Worm (Caenorhabditis elegans) whole organism, young adult: Measurements from ENCODE around the gene rnp-2.

Source experiments
- B0035.1 ChIP-seq: sonication (generic microtip); optimal IDR thresholded peaks from 2 replicates; lab custom pipeline; 2016; ENCODE audit warnings: missing genetic modification characterization, mild to moderate bottlenecking, missing compliant biosample characterization, missing genotype, missing genetic modification reagents
- F37B4.10 ChIP-seq: fragments of 200-800 bp; sonication (Bioruptor generic); IDR thresholded peaks from 2 replicates; pipeline ENCODE4 v1.3.6; 2022; ENCODE audit warnings: missing genetic modification characterization, missing compliant biosample characterization
- F39B2.1 ChIP-seq: fragments of 200-800 bp; sonication (Bioruptor generic); IDR thresholded peaks from 2 replicates; pipeline ENCODE4 v1.3.6; 2022; ENCODE audit warnings: missing genetic modification reagents, missing genetic modification characterization, missing compliant biosample characterization
- F52B5.7 ChIP-seq: sonication (generic microtip); optimal IDR thresholded peaks from 2 replicates; lab custom pipeline; 2016; ENCODE audit warnings: mild to moderate bottlenecking, missing genetic modification characterization, missing compliant biosample characterization
- F57A8.1 ChIP-seq: fragments of 200-800 bp; sonication (Bioruptor generic); optimal IDR thresholded peaks from 2 replicates; lab custom pipeline; 2018; ENCODE audit warnings: mild to moderate bottlenecking, missing genetic modification characterization, moderate library complexity, missing compliant biosample characterization
- K11D2.4 ChIP-seq: fragments of 200-800 bp; sonication (Bioruptor generic); IDR thresholded peaks from 2 replicates; pipeline ENCODE4 v1.3.6; 2022; ENCODE audit warnings: missing genetic modification reagents, missing genetic modification characterization, missing compliant biosample characterization
- K12H6.12 ChIP-seq: fragments of 200-800 bp; sonication (Bioruptor generic); optimal IDR thresholded peaks from 2 replicates; lab custom pipeline; 2018; ENCODE audit warnings: mild to moderate bottlenecking, missing genetic modification characterization, missing compliant biosample characterization
- ZK185.1 ChIP-seq: sonication (generic microtip); optimal IDR thresholded peaks from 2 replicates; lab custom pipeline; 2016; ENCODE audit warnings: mild to moderate bottlenecking, missing genetic modification characterization, missing compliant biosample characterization; ENCODE audit not compliant: poor library complexity, severe bottlenecking
- aptf-2 ChIP-seq: fragments of 200-800 bp; sonication (Bioruptor generic); conservative IDR thresholded peaks from 2 replicates; pipeline ENCODE4 v1.3.6; 2022; ENCODE audit warnings: missing genetic modification reagents, missing genetic modification characterization, missing compliant biosample characterization
- atf-7 ChIP-seq: sonication (generic microtip); optimal IDR thresholded peaks from 2 replicates; lab custom pipeline; 2017; ENCODE audit warnings: mild to moderate bottlenecking, missing genetic modification characterization, missing compliant biosample characterization
- athp-1 ChIP-seq: sonication (generic microtip); optimal IDR thresholded peaks from 2 replicates; lab custom pipeline; 2017; ENCODE audit warnings: mild to moderate bottlenecking, missing genetic modification characterization, missing compliant biosample characterization
- attf-5 ChIP-seq: fragments of 200-800 bp; sonication (Bioruptor generic); optimal IDR thresholded peaks from 2 replicates; lab custom pipeline; 2018; ENCODE audit warnings: mild to moderate bottlenecking, missing genetic modification characterization, missing compliant biosample characterization
- ccch-3 ChIP-seq: fragments of 200-800 bp; sonication (Bioruptor generic); optimal IDR thresholded peaks from 2 replicates; lab custom pipeline; 2018; ENCODE audit warnings: mild to moderate bottlenecking, missing genetic modification characterization, missing compliant biosample characterization
- ceh-27 ChIP-seq: fragments of 200-800 bp; sonication (Bioruptor generic); optimal IDR thresholded peaks from 2 replicates; lab custom pipeline; 2018; ENCODE audit warnings: mild to moderate bottlenecking, missing genetic modification characterization, moderate library complexity, missing compliant biosample characterization
- ceh-40 ChIP-seq: fragments of 200-800 bp; sonication (Bioruptor generic); IDR thresholded peaks from 2 replicates; pipeline ENCODE4 v1.3.6; 2022; ENCODE audit warnings: missing genetic modification characterization, missing compliant biosample characterization
- ceh-91 ChIP-seq: fragments of 200-800 bp; sonication (Bioruptor generic); IDR thresholded peaks from 2 replicates; pipeline ENCODE4 v1.3.6; 2022; ENCODE audit warnings: missing genetic modification reagents, missing genetic modification characterization, missing compliant biosample characterization
- chd-7 ChIP-seq: sonication (generic microtip); optimal IDR thresholded peaks from 2 replicates; lab custom pipeline; 2016; ENCODE audit warnings: mild to moderate bottlenecking, missing genetic modification characterization, moderate library complexity, missing compliant biosample characterization
- dox-1 ChIP-seq: fragments of 200-800 bp; sonication (Bioruptor generic); IDR thresholded peaks from 2 replicates; pipeline ENCODE4 v1.3.6; 2022; ENCODE audit warnings: missing genetic modification reagents, missing genetic modification characterization, missing compliant biosample characterization
- dpff-1 ChIP-seq: sonication (generic microtip); optimal IDR thresholded peaks from 2 replicates; lab custom pipeline; 2017; ENCODE audit warnings: mild to moderate bottlenecking, missing genetic modification characterization, missing compliant biosample characterization
- egl-44 ChIP-seq: fragments of 200-800 bp; sonication (Bioruptor generic); IDR thresholded peaks from 2 replicates; pipeline ENCODE4 v1.3.6; 2022; ENCODE audit warnings: missing genetic modification reagents, missing genetic modification characterization, missing compliant biosample characterization
- egrh-3 ChIP-seq: fragments of 200-800 bp; sonication (Bioruptor generic); IDR thresholded peaks from 2 replicates; pipeline ENCODE4 v1.3.6; 2022; ENCODE audit warnings: missing genetic modification reagents, missing genetic modification characterization, missing compliant biosample characterization
- gei-17 ChIP-seq: fragments of 200-800 bp; sonication (Bioruptor generic); optimal IDR thresholded peaks from 2 replicates; lab custom pipeline; 2018; ENCODE audit warnings: mild to moderate bottlenecking, missing genetic modification characterization, missing compliant biosample characterization
- him-1 ChIP-seq: sonication (generic microtip); optimal IDR thresholded peaks from 2 replicates; lab custom pipeline; 2016; ENCODE audit warnings: missing genotype, missing genetic modification reagents, missing genetic modification characterization, missing compliant biosample characterization
- hmg-1.2 ChIP-seq: fragments of 200-800 bp; sonication (Bioruptor generic); IDR thresholded peaks from 2 replicates; pipeline ENCODE4 v1.3.6; 2022; ENCODE audit warnings: missing genetic modification reagents, missing genetic modification characterization, missing compliant biosample characterization
- let-526 ChIP-seq: fragments of 200-800 bp; sonication (Bioruptor generic); IDR thresholded peaks from 2 replicates; pipeline ENCODE4 v1.3.6; 2022; ENCODE audit warnings: missing genetic modification reagents, missing genetic modification characterization, missing compliant biosample characterization
- lin-40 ChIP-seq: sonication (generic microtip); optimal IDR thresholded peaks from 2 replicates; lab custom pipeline; 2016; ENCODE audit warnings: missing genetic modification characterization, mild to moderate bottlenecking, missing compliant biosample characterization, missing genotype, missing genetic modification reagents
- lin-54 ChIP-seq: fragments of 200-800 bp; sonication (Bioruptor generic); optimal IDR thresholded peaks from 2 replicates; lab custom pipeline; 2018; ENCODE audit warnings: mild to moderate bottlenecking, missing genetic modification characterization, missing compliant biosample characterization
- lir-1 ChIP-seq: fragments of 200-800 bp; sonication (Bioruptor generic); conservative IDR thresholded peaks from 2 replicates; pipeline ENCODE4 v1.3.6; 2022; ENCODE audit warnings: missing genetic modification reagents, missing genetic modification characterization, missing compliant biosample characterization
- madf-3 ChIP-seq: fragments of 200-800 bp; sonication (Bioruptor generic); IDR thresholded peaks from 2 replicates; pipeline ENCODE4 v1.3.6; 2022; ENCODE audit warnings: missing genetic modification reagents, missing genetic modification characterization, missing compliant biosample characterization
- madf-8 ChIP-seq: fragments of 200-800 bp; sonication (Bioruptor generic); conservative IDR thresholded peaks from 2 replicates; pipeline ENCODE4 v1.3.6; 2022; ENCODE audit warnings: missing genetic modification reagents, missing genetic modification characterization, missing compliant biosample characterization
- nfya-2 ChIP-seq: fragments of 200-800 bp; sonication (Bioruptor generic); IDR thresholded peaks from 2 replicates; pipeline ENCODE4 v1.3.6; 2022; ENCODE audit warnings: missing genetic modification reagents, missing genetic modification characterization, missing compliant biosample characterization
- nhr-27 ChIP-seq: fragments of 200-800 bp; sonication (Bioruptor generic); optimal IDR thresholded peaks from 2 replicates; lab custom pipeline; 2018; ENCODE audit warnings: mild to moderate bottlenecking, missing genetic modification characterization, moderate library complexity, missing compliant biosample characterization
- nhr-80 ChIP-seq: sonication (generic microtip); optimal IDR thresholded peaks from 2 replicates; lab custom pipeline; 2016; ENCODE audit warnings: missing genetic modification characterization, missing compliant biosample characterization
- pha-4 ChIP-seq: fragments of 150-350 bp; sonication (generic microtip); optimal IDR thresholded peaks from 2 replicates; lab custom pipeline; 2014; ENCODE audit warnings: missing biosample characterization, missing genetic modification reagents, missing genetic modification characterization
- sdz-38 ChIP-seq: sonication (generic microtip); optimal IDR thresholded peaks from 2 replicates; lab custom pipeline; 2016; ENCODE audit warnings: missing genotype, missing genetic modification characterization, missing compliant biosample characterization
- sptf-2 ChIP-seq: fragments of 200-800 bp; sonication (Bioruptor generic); optimal IDR thresholded peaks from 2 replicates; lab custom pipeline; 2018; ENCODE audit warnings: mild to moderate bottlenecking, missing genetic modification characterization, missing compliant biosample characterization
- tbx-9 ChIP-seq: sonication (generic microtip); optimal IDR thresholded peaks from 2 replicates; lab custom pipeline; 2016; ENCODE audit warnings: borderline replicate concordance, missing genetic modification characterization, inconsistent platforms, missing compliant biosample characterization
- unc-130 ChIP-seq: sonication (generic microtip); optimal IDR thresholded peaks from 2 replicates; lab custom pipeline; 2016; ENCODE audit warnings: missing genetic modification reagents, missing genetic modification characterization, missing compliant biosample characterization
- zfh-2 ChIP-seq: fragments of 200-800 bp; sonication (Bioruptor generic); conservative IDR thresholded peaks from 2 replicates; pipeline ENCODE4 v1.3.6; 2022; ENCODE audit warnings: missing genetic modification reagents, missing genetic modification characterization, missing compliant biosample characterization
- zim-3 ChIP-seq: sonication (generic microtip); optimal IDR thresholded peaks from 2 replicates; lab custom pipeline; 2017; ENCODE audit warnings: mild to moderate bottlenecking, missing genetic modification characterization, moderate library complexity, missing compliant biosample characterization
- ztf-28 ChIP-seq: fragments of 200-800 bp; sonication (Bioruptor generic); IDR thresholded peaks from 2 replicates; pipeline ENCODE4 v1.3.6; 2022; ENCODE audit warnings: missing genetic modification reagents, missing genetic modification characterization, missing compliant biosample characterization

Gene rnp-2

ce11 chrIV:4207088-4207487 is 35.2 kb downstream of the rnp-2 start, which contains the start of gene osgn-1:
Gene osgn-1, plus strand, starts transcription at chrIV:4207388.
- TF ChIP-seq sptf-2 (GFP tag; lab: Kevin White, UChicago) (no peak), unc-130 (GFP tag; lab: Kevin White, UChicago) (no peak), ceh-27 (no peak), madf-8 (GFP tag; lab: Robert Waterston, UW) (no peak), F39B2.1 (no peak), F52B5.7 (tag; lab: Kevin White, UChicago) (no peak), zim-3 (tag; lab: Kevin White, UChicago) (no peak)
- TF ChIP-seq, all 124 proteins: peak for 0

ce11 chrIV:4209084-4209483 is 37.2 kb downstream of the rnp-2 start:
- TF ChIP-seq dpff-1 (tag; lab: Kevin White, UChicago), result no peak
- TF ChIP-seq pha-4 (tag; lab: Kevin White, UChicago), result peak; percentile 45

- TF ChIP-seq zfh-2, result peak; percentile 90
- no peak for TF ChIP-seq tbx-9
Observed at ce11 chrIV:4210868-4211267, 39.0 kb downstream of the rnp-2 start.

- TF ChIP-seq atf-7 (tag; lab: Kevin White, UChicago) (peak; percentile 95), nhr-80 (tag; lab: Kevin White, UChicago) (peak; percentile 54), nfya-2 (no peak)
Observed at ce11 chrIV:4212733-4213132, 40.9 kb downstream of the rnp-2 start.

- TF ChIP-seq lir-1 (no peak), madf-3 (GFP tag; lab: Robert Waterston, UW) (no peak), chd-7 (tag; lab: Kevin White, UChicago) (peak; percentile 9), ceh-27 (no peak), ZK185.1 (tag; lab: Kevin White, UChicago) (no peak), K12H6.12 (tag; lab: Kevin White, UChicago) (peak; percentile 76), F52B5.7 (tag; lab: Kevin White, UChicago) (no peak), nfya-2 (0 out of 2 replicates have a peak, but pooled peaks have one; percentile 5), hmg-1.2 (GFP tag; lab: Robert Waterston, UW) (peak; percentile 53; the same call in 1 of the 2 replicates), nhr-80 (tag; lab: Kevin White, UChicago) (peak; percentile 65), ceh-91 (GFP tag; lab: Robert Waterston, UW) (no peak), ccch-3 (GFP tag; lab: Kevin White, UChicago) (no peak), gei-17 (GFP tag; lab: Kevin White, UChicago) (no peak), nhr-27 (tag; lab: Kevin White, UChicago) (no peak), ztf-28 (GFP tag; lab: Robert Waterston, UW) (no peak), K11D2.4 (GFP tag; lab: Robert Waterston, UW) (peak; percentile 35; the same call in 1 of the 2 replicates), athp-1 (no peak), F37B4.10 (GFP tag; lab: Robert Waterston, UW) (no peak), egrh-3 (GFP tag; lab: Robert Waterston, UW) (no peak), him-1 (tag; lab: Kevin White, UChicago) (no peak), sdz-38 (no peak), B0035.1 (tag; lab: Kevin White, UChicago) (no peak), lin-54 (GFP tag; lab: Kevin White, UChicago) (no peak), aptf-2 (GFP tag; lab: Robert Waterston, UW) (no peak), zfh-2 (0 out of 2 replicates have a peak, but pooled peaks have one; percentile 38), let-526 (no peak), egl-44 (GFP tag; lab: Robert Waterston, UW) (0 out of 2 replicates have a peak, but pooled peaks have one; percentile 43), dox-1 (0 out of 2 replicates have a peak, but pooled peaks have one; percentile 35), F57A8.1 (GFP tag; lab: Kevin White, UChicago) (no peak), lin-40 (peak; percentile 59), attf-5 (peak; percentile 40), ceh-40 (no peak)
Observed at ce11 chrIV:4215349-4215748, 43.5 kb downstream of the rnp-2 start.
